Fruit fly (Drosophila melanogaster): ENCODE measurements around the gene CycJ.

- no peak for TF ChIP-seq CTCF (optimal IDR thresholded peaks at IDR 0.05)
- no peak for TF ChIP-seq CG8478 (optimal IDR thresholded peaks at IDR 0.05)
Measured at dm6 chr3L:3460402-3461027, 5.7 kb upstream of the CycJ start, which contains the start of gene eIF5B.
